Worm (Caenorhabditis elegans) whole organism, young adult: ENCODE measurements around the gene mnr-1.

Experiments used
- B0019.2 ChIP-seq: fragments of 200-800 bp; sonication (Bioruptor generic); conservative IDR thresholded peaks from 2 replicates; pipeline ENCODE4 v1.3.6; 2022; ENCODE audit warnings: missing genetic modification reagents, missing genetic modification characterization, missing compliant biosample characterization
- C17E4.6 ChIP-seq: fragments of 200-800 bp; sonication (Bioruptor generic); IDR thresholded peaks from 2 replicates; pipeline ENCODE4 v1.3.6; 2022; ENCODE audit warnings: missing genetic modification reagents, missing genetic modification characterization, missing compliant biosample characterization
- F49E8.2 ChIP-seq: sonication (generic microtip); optimal IDR thresholded peaks from 3 replicates; lab custom pipeline; 2017; ENCODE audit warnings: missing genetic modification characterization, mild to moderate bottlenecking, missing compliant biosample characterization, antibody characterized with exemption, moderate library complexity; ENCODE audit not compliant: insufficient read depth
- F55B11.4 ChIP-seq: sonication (generic microtip); optimal IDR thresholded peaks from 2 replicates; lab custom pipeline; 2016; ENCODE audit warnings: missing compliant biosample characterization, missing genetic modification characterization, borderline replicate concordance; ENCODE audit not compliant: insufficient read depth
- F57A8.1 ChIP-seq: fragments of 200-800 bp; sonication (Bioruptor generic); optimal IDR thresholded peaks from 2 replicates; lab custom pipeline; 2018; ENCODE audit warnings: mild to moderate bottlenecking, missing genetic modification characterization, moderate library complexity, missing compliant biosample characterization
- F57C9.4 ChIP-seq: sonication (generic microtip); optimal IDR thresholded peaks from 2 replicates; lab custom pipeline; 2017; ENCODE audit warnings: mild to moderate bottlenecking, missing genetic modification characterization, missing compliant biosample characterization
- K11D2.4 ChIP-seq: fragments of 200-800 bp; sonication (Bioruptor generic); IDR thresholded peaks from 2 replicates; pipeline ENCODE4 v1.3.6; 2022; ENCODE audit warnings: missing genetic modification reagents, missing genetic modification characterization, missing compliant biosample characterization
- T26A5.8 ChIP-seq: sonication (generic microtip); optimal IDR thresholded peaks from 2 replicates; lab custom pipeline; 2016; ENCODE audit warnings: missing genetic modification characterization, missing compliant biosample characterization
- Y53F4B.3 ChIP-seq: fragments of 200-800 bp; sonication (Bioruptor generic); IDR thresholded peaks from 2 replicates; pipeline ENCODE4 v1.3.6; 2022; ENCODE audit warnings: missing genetic modification reagents, missing genetic modification characterization, missing compliant biosample characterization
- ama-1 ChIP-seq, 3 experiments: fragments of 150-350 bp in 1 of 3; sonication (generic microtip) in 2 of 3; optimal IDR thresholded peaks; 2 replicates each; lab custom pipeline; 2014 to 2018; ENCODE audit warnings: missing biosample characterization in 2 of 3, missing genetic modification characterization in 2 of 3, missing genetic modification reagents in 2 of 3
- athp-1 ChIP-seq: sonication (generic microtip); optimal IDR thresholded peaks from 2 replicates; lab custom pipeline; 2017; ENCODE audit warnings: mild to moderate bottlenecking, missing genetic modification characterization, missing compliant biosample characterization
- attf-5 ChIP-seq: fragments of 200-800 bp; sonication (Bioruptor generic); optimal IDR thresholded peaks from 2 replicates; lab custom pipeline; 2018; ENCODE audit warnings: mild to moderate bottlenecking, missing genetic modification characterization, missing compliant biosample characterization
- bed-2 ChIP-seq: fragments of 200-800 bp; sonication (Bioruptor generic); IDR thresholded peaks from 2 replicates; pipeline ENCODE4 v1.3.6; 2022; ENCODE audit warnings: missing genetic modification reagents, missing genetic modification characterization, missing compliant biosample characterization
- ceh-27 ChIP-seq: fragments of 200-800 bp; sonication (Bioruptor generic); optimal IDR thresholded peaks from 2 replicates; lab custom pipeline; 2018; ENCODE audit warnings: mild to moderate bottlenecking, missing genetic modification characterization, moderate library complexity, missing compliant biosample characterization
- ceh-79 ChIP-seq: sonication (generic microtip); optimal IDR thresholded peaks from 2 replicates; lab custom pipeline; 2017; ENCODE audit warnings: mild to moderate bottlenecking, missing genetic modification characterization, missing compliant biosample characterization
- chd-7 ChIP-seq: sonication (generic microtip); optimal IDR thresholded peaks from 2 replicates; lab custom pipeline; 2016; ENCODE audit warnings: mild to moderate bottlenecking, missing genetic modification characterization, moderate library complexity, missing compliant biosample characterization
- egl-18 ChIP-seq: fragments of 200-800 bp; sonication (Bioruptor generic); IDR thresholded peaks from 2 replicates; pipeline ENCODE4 v1.3.6; 2022; ENCODE audit warnings: missing genetic modification reagents, missing genetic modification characterization, missing compliant biosample characterization
- hmg-1.2 ChIP-seq: fragments of 200-800 bp; sonication (Bioruptor generic); IDR thresholded peaks from 2 replicates; pipeline ENCODE4 v1.3.6; 2022; ENCODE audit warnings: missing genetic modification reagents, missing genetic modification characterization, missing compliant biosample characterization
- hmg-20 ChIP-seq: fragments of 200-800 bp; sonication (Bioruptor generic); IDR thresholded peaks from 2 replicates; pipeline ENCODE4 v1.3.6; 2022; ENCODE audit warnings: missing genetic modification reagents, missing genetic modification characterization, missing compliant biosample characterization
- lin-40 ChIP-seq: sonication (generic microtip); optimal IDR thresholded peaks from 2 replicates; lab custom pipeline; 2016; ENCODE audit warnings: missing genetic modification characterization, mild to moderate bottlenecking, missing compliant biosample characterization, missing genotype, missing genetic modification reagents
- lsy-27 ChIP-seq: sonication (generic microtip); optimal IDR thresholded peaks from 2 replicates; lab custom pipeline; 2017; ENCODE audit warnings: missing genetic modification characterization, mild to moderate bottlenecking, missing compliant biosample characterization, antibody characterized with exemption, missing genotype, borderline replicate concordance; ENCODE audit not compliant: insufficient read depth
- madf-3 ChIP-seq: fragments of 200-800 bp; sonication (Bioruptor generic); IDR thresholded peaks from 2 replicates; pipeline ENCODE4 v1.3.6; 2022; ENCODE audit warnings: missing genetic modification reagents, missing genetic modification characterization, missing compliant biosample characterization
- madf-8 ChIP-seq: fragments of 200-800 bp; sonication (Bioruptor generic); conservative IDR thresholded peaks from 2 replicates; pipeline ENCODE4 v1.3.6; 2022; ENCODE audit warnings: missing genetic modification reagents, missing genetic modification characterization, missing compliant biosample characterization
- nfya-2 ChIP-seq: fragments of 200-800 bp; sonication (Bioruptor generic); IDR thresholded peaks from 2 replicates; pipeline ENCODE4 v1.3.6; 2022; ENCODE audit warnings: missing genetic modification reagents, missing genetic modification characterization, missing compliant biosample characterization
- nfyb-1 ChIP-seq: fragments of 200-800 bp; sonication (Bioruptor generic); IDR thresholded peaks from 2 replicates; pipeline ENCODE4 v1.3.6; 2022; ENCODE audit warnings: missing genetic modification reagents, missing genetic modification characterization, missing compliant biosample characterization
- nhr-120 ChIP-seq: fragments of 200-800 bp; sonication (Bioruptor generic); IDR thresholded peaks from 2 replicates; pipeline ENCODE4 v1.3.6; 2022; ENCODE audit warnings: missing genetic modification characterization, missing compliant biosample characterization
- nhr-80 ChIP-seq: sonication (generic microtip); optimal IDR thresholded peaks from 2 replicates; lab custom pipeline; 2016; ENCODE audit warnings: missing genetic modification characterization, missing compliant biosample characterization
- nhr-90 ChIP-seq: sonication (generic microtip); optimal IDR thresholded peaks from 2 replicates; lab custom pipeline; 2016; ENCODE audit warnings: missing genotype, mild to moderate bottlenecking, missing genetic modification characterization, missing compliant biosample characterization
- pbrm-1 ChIP-seq: fragments of 200-800 bp; sonication (Bioruptor generic); IDR thresholded peaks from 2 replicates; pipeline ENCODE4 v1.3.6; 2022; ENCODE audit warnings: missing genetic modification reagents, missing genetic modification characterization, missing compliant biosample characterization
- pha-4 ChIP-seq: fragments of 150-350 bp; sonication (generic microtip); optimal IDR thresholded peaks from 2 replicates; lab custom pipeline; 2014; ENCODE audit warnings: missing biosample characterization, missing genetic modification reagents, missing genetic modification characterization
- rcor-1 ChIP-seq: fragments of 200-800 bp; sonication (Bioruptor generic); IDR thresholded peaks from 2 replicates; pipeline ENCODE4 v1.3.6; 2022; ENCODE audit warnings: missing genetic modification reagents, missing genetic modification characterization, missing compliant biosample characterization
- rpc-1 ChIP-seq, 2 experiments: fragments of 150-350 bp in 1 of 2; sonication (generic microtip) in 1 of 2; optimal IDR thresholded peaks; 2 replicates each; lab custom pipeline; 2014 to 2018; ENCODE audit warnings: missing biosample characterization in 1 of 2, missing genetic modification characterization in 1 of 2, missing genetic modification reagents in 1 of 2, missing genotype in 1 of 2
- tbp1 ChIP-seq: fragments of 200-800 bp; sonication (Bioruptor generic); optimal IDR thresholded peaks from 2 replicates; lab custom pipeline; 2018; ENCODE audit warnings: mild to moderate bottlenecking, missing genetic modification characterization, missing compliant biosample characterization
- tbx-9 ChIP-seq: sonication (generic microtip); optimal IDR thresholded peaks from 2 replicates; lab custom pipeline; 2016; ENCODE audit warnings: borderline replicate concordance, missing genetic modification characterization, inconsistent platforms, missing compliant biosample characterization
- zfh-2 ChIP-seq: fragments of 200-800 bp; sonication (Bioruptor generic); conservative IDR thresholded peaks from 2 replicates; pipeline ENCODE4 v1.3.6; 2022; ENCODE audit warnings: missing genetic modification reagents, missing genetic modification characterization, missing compliant biosample characterization
- ztf-18 ChIP-seq: sonication (generic microtip); optimal IDR thresholded peaks from 2 replicates; lab custom pipeline; 2016; ENCODE audit warnings: missing genotype, mild to moderate bottlenecking, missing genetic modification characterization, missing compliant biosample characterization
- ztf-28 ChIP-seq: fragments of 200-800 bp; sonication (Bioruptor generic); IDR thresholded peaks from 2 replicates; pipeline ENCODE4 v1.3.6; 2022; ENCODE audit warnings: missing genetic modification reagents, missing genetic modification characterization, missing compliant biosample characterization

mnr-1 gene

DNA sequence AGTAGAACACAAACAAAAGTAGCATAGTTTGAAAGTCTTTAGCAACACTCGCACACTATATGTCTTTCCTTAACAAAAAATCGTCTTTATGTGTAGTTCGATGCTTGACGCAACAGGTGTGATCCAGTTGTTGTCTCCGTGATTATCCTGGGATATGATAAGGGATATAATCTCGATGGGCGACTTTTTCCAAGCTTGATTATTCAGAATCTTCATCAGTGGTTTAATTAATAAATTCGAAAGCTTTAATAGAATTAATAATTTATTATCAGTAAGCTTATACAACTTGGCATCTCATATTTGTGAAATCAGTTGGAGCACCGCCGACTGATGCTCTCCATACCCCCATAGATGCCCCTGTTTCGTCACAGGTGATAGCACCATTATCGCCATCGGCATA is 35.8 kb upstream of the mnr-1 start, which contains the start of gene F46B3.7:
Gene F46B3.7, minus strand, starts transcription at position 101 of the 400 bp plus-strand sequence.
- TF ChIP-seq ztf-18 (tag; lab: Kevin White, UChicago), result no peak
- no peak for TF ChIP-seq chd-7 (tag; lab: Kevin White, UChicago)
- no peak for TF ChIP-seq attf-5
- TF ChIP-seq F57C9.4, result no peak
- no peak for TF ChIP-seq tbx-9
- TF ChIP-seq tbp1 (GFP tag; lab: Kevin White, UChicago), result no peak
- TF ChIP-seq pha-4 (tag; lab: Kevin White, UChicago), result no peak
- TF ChIP-seq rpc-1 (optimal IDR thresholded peaks at IDR 0.05; lab: Kevin White, UChicago), result no peak
- no peak for TF ChIP-seq rpc-1 (tag; optimal IDR thresholded peaks at IDR 0.05; lab: Kevin White, UChicago)
- TF ChIP-seq pbrm-1 (GFP tag; lab: Robert Waterston, UW), result no peak
- no peak for TF ChIP-seq ama-1 (optimal IDR thresholded peaks at IDR 0.05; lab: Kevin White, UChicago)
- TF ChIP-seq ama-1 (GFP tag; optimal IDR thresholded peaks at IDR 0.05; lab: Kevin White, UChicago), result no peak
- no peak for TF ChIP-seq F55B11.4 (tag; lab: Kevin White, UChicago)
- no peak for TF ChIP-seq nfya-2
- TF ChIP-seq T26A5.8 (tag; lab: Kevin White, UChicago), result no peak
- no peak for TF ChIP-seq hmg-1.2 (GFP tag; lab: Robert Waterston, UW)
- TF ChIP-seq C17E4.6 (GFP tag; lab: Robert Waterston, UW), result no peak
- TF ChIP-seq lin-40 (tag; lab: Kevin White, UChicago), result no peak
- no peak for TF ChIP-seq ceh-79 (tag; lab: Kevin White, UChicago)
- no peak for TF ChIP-seq K11D2.4

ce11 chrV:20623060-20623459 is 31.4 kb upstream of the mnr-1 start, which contains the start of gene F46B3.8:
TSS of gene F46B3.8 (minus strand) at chrV:20623160.
- TF ChIP-seq tbp1 (GFP tag; lab: Kevin White, UChicago) (no peak), C17E4.6 (GFP tag; lab: Robert Waterston, UW) (no peak), nhr-120 (GFP tag; lab: Robert Waterston, UW) (no peak), nfyb-1 (no peak), madf-8 (GFP tag; lab: Robert Waterston, UW) (no peak), rcor-1 (GFP tag; lab: Robert Waterston, UW) (no peak), F49E8.2 (tag; lab: Kevin White, UChicago) (no peak), ceh-27 (GFP tag; lab: Kevin White, UChicago) (no peak), F57A8.1 (GFP tag; lab: Kevin White, UChicago) (no peak), bed-2 (GFP tag; lab: Robert Waterston, UW) (no peak), tbx-9 (no peak)

DNA sequence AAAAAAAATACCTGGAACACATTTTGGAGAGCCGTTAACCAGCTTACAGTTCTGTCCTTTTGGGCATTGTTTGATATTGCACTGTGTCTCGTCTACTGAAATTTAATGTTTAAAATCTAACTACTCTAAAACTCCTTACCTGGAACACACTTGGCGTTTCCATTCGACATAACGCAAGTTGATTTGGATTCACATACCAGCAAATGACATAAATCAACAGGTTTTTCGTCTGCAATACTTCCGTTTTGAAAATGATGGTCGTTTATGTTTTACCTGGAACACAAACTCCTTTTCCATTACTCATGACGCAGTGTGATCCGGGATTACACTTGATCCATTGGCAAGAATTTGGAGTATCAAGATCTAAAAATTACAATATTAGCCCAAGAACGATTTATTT is 29.2 kb upstream of the mnr-1 start:
- TF ChIP-seq zfh-2 (GFP tag; lab: Robert Waterston, UW), result no peak
- TF ChIP-seq C17E4.6 (GFP tag; lab: Robert Waterston, UW), result no peak
- TF ChIP-seq tbx-9, result no peak
- no peak for TF ChIP-seq lsy-27 (tag; lab: Kevin White, UChicago)
- no peak for TF ChIP-seq attf-5
- TF ChIP-seq rpc-1 (optimal IDR thresholded peaks at IDR 0.05; lab: Kevin White, UChicago), result no peak
- no peak for TF ChIP-seq rpc-1 (tag; optimal IDR thresholded peaks at IDR 0.05; lab: Kevin White, UChicago)
- no peak for TF ChIP-seq nhr-90 (tag; lab: Kevin White, UChicago)
- TF ChIP-seq madf-3 (GFP tag; lab: Robert Waterston, UW), result no peak
- TF ChIP-seq egl-18 (GFP tag; lab: Robert Waterston, UW), result no peak
- no peak for TF ChIP-seq athp-1 (tag; lab: Kevin White, UChicago)
- no peak for TF ChIP-seq hmg-20
- TF ChIP-seq Y53F4B.3, result no peak
- no peak for TF ChIP-seq tbp1 (GFP tag; lab: Kevin White, UChicago)
- TF ChIP-seq B0019.2, result no peak
- no peak for TF ChIP-seq nhr-80 (tag; lab: Kevin White, UChicago)
- no peak for TF ChIP-seq ztf-28 (GFP tag; lab: Robert Waterston, UW)
